Fruit fly (Drosophila melanogaster) S2 (cell line): ENCODE results near the gene CG33325.

Experiments
- CG8478 ChIP-seq: fragments of >200 bp; optimal IDR thresholded peaks from 2 replicates; lab custom pipeline; 2018
- CTCF ChIP-seq, 2 experiments: fragments of >200 bp; optimal IDR thresholded peaks; 2 replicates each; lab custom pipeline; 2018

DNA sequence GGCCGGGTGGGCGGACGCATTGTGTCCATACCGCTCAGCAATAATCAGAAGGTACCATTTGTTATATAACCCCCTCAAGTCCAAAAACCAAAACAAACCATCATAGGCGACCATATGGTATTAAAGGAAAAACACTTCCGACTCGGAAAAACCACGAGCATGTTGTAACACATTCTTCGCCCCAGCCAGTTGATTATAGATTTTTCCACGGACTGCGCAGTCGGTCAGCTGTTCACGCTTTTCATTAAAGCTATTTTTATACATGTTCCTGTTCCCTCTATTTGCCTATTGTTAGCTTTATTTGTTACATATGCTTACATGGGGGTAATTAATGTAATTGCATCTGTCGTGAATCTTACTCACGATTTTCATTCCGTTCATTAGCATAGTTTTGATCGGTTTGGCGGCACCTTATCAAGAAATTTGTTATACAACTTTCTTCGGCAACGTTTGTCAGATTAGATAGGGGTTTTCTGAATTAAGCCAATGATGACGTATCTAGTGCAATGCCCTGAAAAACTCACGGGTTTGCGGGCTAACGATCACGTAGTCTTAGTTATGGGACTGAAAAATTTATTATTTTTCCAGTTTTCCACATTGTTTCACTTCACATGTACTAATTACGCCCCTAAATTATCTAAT is 15.0 kb downstream of the CG33325 start:
- TF ChIP-seq CG8478 (lab: Kevin White, UChicago): no peak
- no peak for TF ChIP-seq CTCF (optimal IDR thresholded peaks at IDR 0.05; lab: Kevin White, UChicago)
